Worm (Caenorhabditis elegans): Measurements from ENCODE around the gene irld-48.

DNA sequence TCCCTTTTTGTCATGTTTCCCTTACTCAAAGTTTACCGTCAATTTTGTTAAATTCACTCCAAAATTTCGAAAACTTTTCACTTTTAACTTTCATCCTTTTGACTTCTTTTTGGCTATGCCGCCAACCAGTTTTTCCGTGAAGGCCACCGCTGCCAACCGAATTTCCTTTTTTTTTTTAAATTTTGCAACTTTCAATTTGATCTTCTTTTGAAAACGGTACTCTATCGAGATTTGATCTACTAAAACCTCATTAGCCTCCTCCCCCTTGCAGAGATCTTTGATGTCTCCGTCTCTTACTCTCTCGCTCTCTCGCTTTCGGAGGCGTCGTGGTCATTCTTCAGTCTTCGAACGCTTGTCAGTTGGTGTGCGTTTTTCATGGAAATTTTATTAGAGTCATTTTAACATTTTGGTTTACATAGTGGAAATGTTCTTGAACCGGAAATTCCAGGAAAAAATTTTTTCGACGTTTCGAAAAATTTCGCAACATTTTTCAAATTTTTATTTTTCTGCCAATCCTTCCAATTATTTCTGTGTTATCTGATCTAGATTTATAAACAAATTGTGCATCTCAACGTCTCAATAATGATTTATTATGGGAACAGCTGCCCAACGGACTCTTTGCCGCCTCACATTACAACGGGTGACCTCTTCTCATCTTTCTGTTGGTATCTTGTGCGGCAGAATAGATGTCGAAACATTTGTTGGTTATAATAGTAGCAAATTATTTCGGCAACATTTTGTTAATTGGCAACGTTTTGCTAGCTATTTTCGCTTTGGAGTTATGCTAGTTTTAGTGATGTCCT, 38.9 kb downstream of the irld-48 start:
- no peak for TF ChIP-seq ceh-82 (tag; optimal IDR thresholded peaks at IDR 0.05)
- TF ChIP-seq ceh-16 (tag; optimal IDR thresholded peaks at IDR 0.05): peak; percentile 64
